Fruit fly (Drosophila melanogaster) whole organism, embryonic: ENCODE data around the gene Sik2.
A peak's percentile ranks its signal among the peaks of the same experiment; 100 is the strongest.

Experiments
- Adf1 ChIP-seq: fragments of 200-800 bp; sonication (Bioruptor generic); IDR thresholded peaks from 2 replicates; pipeline ENCODE4 v1.3.6; 2022; ENCODE audit warnings: missing biosample characterization, missing genetic modification characterization
- CG10431 ChIP-seq: fragments of 200-800 bp; sonication (Bioruptor generic); optimal IDR thresholded peaks from 3 replicates; lab custom pipeline; 2018; ENCODE audit warnings: missing biosample characterization, mild to moderate bottlenecking, missing genetic modification characterization
- CG11085 ChIP-seq: fragments of 200-800 bp; sonication (Bioruptor generic); IDR thresholded peaks from 2 replicates; pipeline ENCODE4 v1.3.6; 2022; ENCODE audit warnings: missing biosample characterization, missing genetic modification characterization
- CG11093 ChIP-seq: fragments of 200-800 bp; sonication (Bioruptor generic); IDR thresholded peaks from 3 replicates; pipeline ENCODE4 v1.3.6; 2022; ENCODE audit warnings: missing biosample characterization, missing genetic modification characterization
- CG11695 ChIP-seq: fragments of 200-800 bp; sonication (Bioruptor generic); IDR thresholded peaks from 3 replicates; pipeline ENCODE4 v1.3.6; 2022; ENCODE audit warnings: missing biosample characterization, missing genetic modification characterization
- CG11723 ChIP-seq: fragments of 200-800 bp; sonication (Bioruptor generic); optimal IDR thresholded peaks from 2 replicates; lab custom pipeline; 2017; ENCODE audit warnings: missing biosample characterization, mild to moderate bottlenecking, missing genetic modification characterization
- CG12659 ChIP-seq: fragments of 200-800 bp; sonication (Bioruptor generic); optimal IDR thresholded peaks from 3 replicates; lab custom pipeline; 2017; ENCODE audit warnings: mild to moderate bottlenecking, missing biosample characterization, missing genetic modification reagents, missing genetic modification characterization
- CG12744 ChIP-seq: fragments of 200-800 bp; sonication (Bioruptor generic); optimal IDR thresholded peaks from 2 replicates; lab custom pipeline; 2016; ENCODE audit warnings: missing biosample characterization, missing genetic modification characterization
- CG14860 ChIP-seq: fragments of 200-800 bp; sonication (Bioruptor generic); IDR thresholded peaks from 3 replicates; pipeline ENCODE4 v1.3.6; 2022; ENCODE audit warnings: missing biosample characterization, missing genetic modification characterization; ENCODE audit not compliant: partially characterized antibody
- CG15479 ChIP-seq: fragments of 200-800 bp; sonication (Bioruptor generic); optimal IDR thresholded peaks from 3 replicates; lab custom pipeline; 2019; ENCODE audit warnings: missing biosample characterization, mild to moderate bottlenecking, missing genetic modification characterization, moderate library complexity
- CG1603 ChIP-seq: fragments of 200-800 bp; sonication (Bioruptor generic); optimal IDR thresholded peaks from 2 replicates; lab custom pipeline; 2019; ENCODE audit warnings: missing biosample characterization, mild to moderate bottlenecking, missing genetic modification characterization, moderate library complexity
- CG17385 ChIP-seq: fragments of 200-800 bp; sonication (Bioruptor generic); optimal IDR thresholded peaks from 3 replicates; lab custom pipeline; 2018; ENCODE audit warnings: missing biosample characterization, mild to moderate bottlenecking, missing genetic modification characterization
- CG17912 ChIP-seq: fragments of 200-800 bp; sonication (Bioruptor generic); optimal IDR thresholded peaks from 2 replicates; lab custom pipeline; 2018; ENCODE audit warnings: missing biosample characterization, mild to moderate bottlenecking, missing genetic modification characterization
- CG18011 ChIP-seq: fragments of 200-800 bp; sonication (Bioruptor generic); optimal IDR thresholded peaks from 2 replicates; lab custom pipeline; 2017; ENCODE audit warnings: missing biosample characterization, missing genetic modification characterization, mild to moderate bottlenecking, moderate library complexity, missing genotype
- CG18619 ChIP-seq: fragments of 200-800 bp; sonication (Bioruptor generic); optimal IDR thresholded peaks from 3 replicates; lab custom pipeline; 2017; ENCODE audit warnings: missing biosample characterization, mild to moderate bottlenecking, missing genetic modification characterization
- CG30020 ChIP-seq: fragments of 200-800 bp; optimal IDR thresholded peaks from 2 replicates; lab custom pipeline; 2019; ENCODE audit warnings: missing biosample characterization, mild to moderate bottlenecking, missing genetic modification characterization, moderate library complexity
- CG3065 ChIP-seq: fragments of 200-800 bp; sonication (Bioruptor generic); optimal IDR thresholded peaks from 2 replicates; lab custom pipeline; 2016; ENCODE audit warnings: missing biosample characterization, missing genetic modification characterization
- CG34422 ChIP-seq: fragments of 200-800 bp; sonication (Bioruptor generic); IDR thresholded peaks from 3 replicates; pipeline ENCODE4 v1.3.6; 2022; ENCODE audit warnings: missing biosample characterization, missing genetic modification characterization
- CG3838 ChIP-seq: fragments of 200-800 bp; sonication (Bioruptor generic); optimal IDR thresholded peaks from 3 replicates; lab custom pipeline; 2016; ENCODE audit warnings: missing biosample characterization, missing genetic modification characterization
- CG3847 ChIP-seq: fragments of 200-800 bp; sonication (Bioruptor generic); IDR thresholded peaks from 2 replicates; pipeline ENCODE4 v1.3.6; 2022; ENCODE audit warnings: missing biosample characterization, missing genetic modification characterization
- CG4282 ChIP-seq: fragments of 200-800 bp; sonication (Bioruptor generic); optimal IDR thresholded peaks from 2 replicates; lab custom pipeline; 2016; ENCODE audit warnings: missing biosample characterization, missing genetic modification characterization
- CG4820 ChIP-seq: fragments of 200-800 bp; sonication (Bioruptor generic); optimal IDR thresholded peaks from 3 replicates; lab custom pipeline; 2016; ENCODE audit warnings: missing biosample characterization, missing genetic modification characterization
- CG5180 ChIP-seq: fragments of 200-800 bp; sonication (Bioruptor generic); optimal IDR thresholded peaks from 3 replicates; lab custom pipeline; 2017; ENCODE audit warnings: missing biosample characterization, missing genetic modification characterization, mild to moderate bottlenecking, moderate library complexity, missing genetic modification reagents
- CG5953 ChIP-seq: fragments of 200-800 bp; sonication (Bioruptor generic); IDR thresholded peaks from 2 replicates; pipeline ENCODE4 v1.3.6; 2022; ENCODE audit warnings: missing biosample characterization, missing genetic modification characterization
- CG6254 ChIP-seq: fragments of 200-800 bp; sonication (Bioruptor generic); optimal IDR thresholded peaks from 3 replicates; lab custom pipeline; 2017; ENCODE audit warnings: mild to moderate bottlenecking, missing biosample characterization, missing genetic modification reagents, missing genetic modification characterization
- CG7372 ChIP-seq: fragments of 200-800 bp; sonication (Bioruptor generic); IDR thresholded peaks from 2 replicates; pipeline ENCODE4 v1.3.6; 2022; ENCODE audit warnings: missing biosample characterization, missing genetic modification characterization
- Dbx ChIP-seq: fragments of 200-800 bp; sonication (Bioruptor generic); IDR thresholded peaks from 3 replicates; pipeline ENCODE4 v1.3.6; 2022; ENCODE audit warnings: missing biosample characterization, missing genetic modification characterization
- Fer3 ChIP-seq: fragments of 200-800 bp; sonication (Bioruptor generic); optimal IDR thresholded peaks from 2 replicates; lab custom pipeline; 2018; ENCODE audit warnings: missing biosample characterization, mild to moderate bottlenecking, missing genetic modification characterization, moderate library complexity
- Hey ChIP-seq: fragments of 200-800 bp; sonication (Bioruptor generic); optimal IDR thresholded peaks from 3 replicates; lab custom pipeline; 2018; ENCODE audit warnings: missing biosample characterization, mild to moderate bottlenecking, missing genetic modification characterization
- NC2α ChIP-seq: fragments of 200-800 bp; sonication (Bioruptor generic); optimal IDR thresholded peaks from 2 replicates; lab custom pipeline; 2016; ENCODE audit warnings: missing biosample characterization, missing genetic modification characterization
- ato ChIP-seq: fragments of 200-800 bp; sonication (Bioruptor generic); IDR thresholded peaks from 2 replicates; pipeline ENCODE4 v1.3.6; 2022; ENCODE audit warnings: missing biosample characterization, missing genetic modification characterization; ENCODE audit not compliant: partially characterized antibody
- chn ChIP-seq: fragments of 200-800 bp; sonication (Bioruptor generic); optimal IDR thresholded peaks from 2 replicates; lab custom pipeline; 2016; ENCODE audit warnings: missing biosample characterization, missing genetic modification characterization
- crol ChIP-seq: fragments of 200-800 bp; sonication (Bioruptor generic); IDR thresholded peaks from 2 replicates; pipeline ENCODE4 v1.3.6; 2022; ENCODE audit warnings: missing biosample characterization, missing genetic modification characterization
- crp ChIP-seq, 2 experiments: fragments of 200-800 bp; sonication (Bioruptor generic); optimal IDR thresholded peaks; 2 replicates in 1 of 2; 3 replicates in 1 of 2; lab custom pipeline; 2017; ENCODE audit warnings: missing biosample characterization in 2 of 2, missing genetic modification characterization in 2 of 2, mild to moderate bottlenecking in 1 of 2, moderate library complexity in 1 of 2
- emc ChIP-seq: fragments of 200-800 bp; sonication (Bioruptor generic); optimal IDR thresholded peaks from 2 replicates; lab custom pipeline; 2016; ENCODE audit warnings: missing biosample characterization, missing genetic modification characterization
- gcm2 ChIP-seq: fragments of 200-800 bp; sonication (Bioruptor generic); optimal IDR thresholded peaks from 2 replicates; lab custom pipeline; 2016; ENCODE audit warnings: missing biosample characterization, missing genetic modification characterization
- gsb-n ChIP-seq: fragments of 200-800 bp; sonication (Bioruptor generic); optimal IDR thresholded peaks from 3 replicates; lab custom pipeline; 2018; ENCODE audit warnings: missing biosample characterization, mild to moderate bottlenecking, missing genetic modification characterization
- insv ChIP-seq, 2 experiments: fragments of 200-800 bp; sonication (Bioruptor generic); optimal IDR thresholded peaks; 3 replicates each; lab custom pipeline; 2016 to 2018; ENCODE audit warnings: missing biosample characterization in 2 of 2, missing genetic modification characterization in 2 of 2
- inv ChIP-seq: fragments of 200-800 bp; sonication (Bioruptor generic); IDR thresholded peaks from 2 replicates; pipeline ENCODE4 v1.3.6; 2022; ENCODE audit warnings: missing biosample characterization, missing genetic modification characterization; ENCODE audit not compliant: partially characterized antibody
- jing ChIP-seq: fragments of 200-800 bp; sonication (Bioruptor generic); optimal IDR thresholded peaks from 2 replicates; lab custom pipeline; 2018; ENCODE audit warnings: missing biosample characterization, mild to moderate bottlenecking, missing genetic modification characterization
- mld ChIP-seq: fragments of 200-800 bp; sonication (Bioruptor generic); IDR thresholded peaks from 3 replicates; pipeline ENCODE4 v1.3.6; 2022; ENCODE audit warnings: missing biosample characterization, missing genetic modification characterization; ENCODE audit not compliant: partially characterized antibody
- org-1 ChIP-seq: fragments of 200-800 bp; sonication (Bioruptor generic); optimal IDR thresholded peaks from 2 replicates; lab custom pipeline; 2017; ENCODE audit warnings: missing biosample characterization, missing genetic modification characterization
- sens ChIP-seq: fragments of 200-800 bp; sonication (Bioruptor generic); peaks from one replicate; lab custom pipeline; 2016; ENCODE audit warnings: missing biosample characterization, missing genetic modification characterization
- sim ChIP-seq: fragments of 200-800 bp; sonication (Bioruptor generic); IDR thresholded peaks from 2 replicates; pipeline ENCODE4 v1.3.6; 2022; ENCODE audit warnings: missing biosample characterization, missing genetic modification characterization
- sisA ChIP-seq: fragments of 200-800 bp; sonication (Bioruptor generic); IDR thresholded peaks from 2 replicates; pipeline ENCODE4 v1.3.6; 2022; ENCODE audit warnings: missing biosample characterization, missing genetic modification characterization
- so ChIP-seq: fragments of 200-800 bp; sonication (Bioruptor generic); IDR thresholded peaks from 3 replicates; pipeline ENCODE4 v1.3.6; 2022; ENCODE audit warnings: missing biosample characterization, missing genetic modification characterization
- vvl ChIP-seq: fragments of 200-800 bp; sonication (Bioruptor generic); IDR thresholded peaks from 2 replicates; pipeline ENCODE4 v1.3.6; 2022; ENCODE audit warnings: missing biosample characterization, missing genetic modification characterization
- zen ChIP-seq: fragments of 200-800 bp; sonication (Bioruptor generic); optimal IDR thresholded peaks from 3 replicates; lab custom pipeline; 2018; ENCODE audit warnings: missing biosample characterization, mild to moderate bottlenecking, missing genetic modification characterization, moderate library complexity
- zfh2 ChIP-seq: fragments of 200-800 bp; sonication (Bioruptor generic); optimal IDR thresholded peaks from 2 replicates; lab custom pipeline; 2016; ENCODE audit warnings: missing biosample characterization, missing genetic modification characterization

Gene Sik2

dm6 chrX:2011288-2012120, 50.2 kb downstream of the Sik2 start (continued):
- TF ChIP-seq NC2α (GFP tag; lab: Kevin White, UChicago) (no peak), Dbx (GFP tag; lab: Robert Waterston, UW) (peak; percentile 53; the same call in 2 of the 3 replicates), CG18011 (peak; percentile 13), inv (GFP tag; lab: Robert Waterston, UW) (no peak), CG15479 (no peak), jing (GFP tag; lab: Kevin White, UChicago) (no peak), CG14860 (GFP tag; lab: Robert Waterston, UW) (no peak), sisA (GFP tag; lab: Robert Waterston, UW) (peak; percentile 66), CG3838 (GFP tag; lab: Kevin White, UChicago) (no peak), CG12744 (GFP tag; lab: Kevin White, UChicago) (no peak), CG11085 (GFP tag; lab: Robert Waterston, UW) (no peak), emc (no peak), so (GFP tag; lab: Robert Waterston, UW) (0 out of 3 replicates have a peak, but pooled peaks have one; percentile 47), CG12659 (GFP tag; lab: Kevin White, UChicago) (peak; percentile 28), CG17912 (GFP tag; lab: Kevin White, UChicago) (no peak), zfh2 (GFP tag; lab: Kevin White, UChicago) (no peak), crol (GFP tag; lab: Robert Waterston, UW) (no peak), CG3847 (GFP tag; lab: Robert Waterston, UW) (peak; percentile 34; the same call in 1 of the 2 replicates), CG5953 (GFP tag; lab: Robert Waterston, UW) (peak; percentile 43; the same call in 1 of the 2 replicates), insv (GFP tag; optimal IDR thresholded peaks at IDR 0.05; lab: Kevin White, UChicago) (no peak), CG3065 (GFP tag; lab: Kevin White, UChicago) (no peak), CG11723 (GFP tag; lab: Kevin White, UChicago) (peak; percentile 7), Fer3 (tag; lab: Kevin White, UChicago) (peak; percentile 15), Hey (no peak), vvl (peak; percentile 80), CG34422 (GFP tag; lab: Robert Waterston, UW) (peak; percentile 76), CG1603 (tag; lab: Kevin White, UChicago) (no peak), org-1 (GFP tag; lab: Kevin White, UChicago) (peak; percentile 30), chn (GFP tag; lab: Kevin White, UChicago) (no peak), gcm2 (GFP tag; lab: Kevin White, UChicago) (no peak), Adf1 (GFP tag; lab: Robert Waterston, UW) (peak; percentile 8; the same call in 1 of the 2 replicates), CG18619 (GFP tag; lab: Kevin White, UChicago) (peak; percentile 47), ato (GFP tag; lab: Robert Waterston, UW) (no peak), crp (GFP tag; optimal IDR thresholded peaks at IDR 0.05; lab: Kevin White, UChicago) (no peak), gsb-n (tag; lab: Kevin White, UChicago) (peak; percentile 42), sim (GFP tag; lab: Robert Waterston, UW) (no peak), CG17385 (peak; percentile 47), CG6254 (GFP tag; lab: Kevin White, UChicago) (no peak), sens (GFP tag; lab: Kevin White, UChicago) (peak; percentile 31), zen (tag; lab: Kevin White, UChicago) (no peak), CG5180 (GFP tag; lab: Kevin White, UChicago) (peak; percentile 7), CG10431 (GFP tag; lab: Kevin White, UChicago) (no peak), CG11093 (GFP tag; lab: Robert Waterston, UW) (no peak), mld (GFP tag; lab: Robert Waterston, UW) (no peak), CG7372 (no peak), CG4282 (GFP tag; lab: Kevin White, UChicago) (no peak), CG30020 (tag; lab: Kevin White, UChicago) (no peak), CG11695 (GFP tag; lab: Robert Waterston, UW) (peak; percentile 54; the same call in 1 of the 3 replicates), CG4820 (peak; percentile 28)
